Fruit fly (Drosophila melanogaster) whole organism, embryonic: Measurements from ENCODE around the gene Vps29.
A peak's percentile ranks its signal among the peaks of the same experiment; 100 is the strongest.

Experiments
- Ada2b ChIP-seq: fragments of 200-800 bp; sonication (Bioruptor generic); IDR thresholded peaks from 2 replicates; pipeline ENCODE4 v1.3.6; 2022; ENCODE audit warnings: missing biosample characterization, missing genetic modification characterization
- Aef1 ChIP-seq: fragments of 200-800 bp; sonication (Bioruptor generic); IDR thresholded peaks from 3 replicates; pipeline ENCODE4 v1.3.6; 2022; ENCODE audit warnings: missing biosample characterization, missing genetic modification characterization
- Atf6 ChIP-seq: fragments of 200-800 bp; sonication (Bioruptor generic); IDR thresholded peaks from 2 replicates; pipeline ENCODE4 v1.3.6; 2022; ENCODE audit warnings: missing biosample characterization, missing genetic modification characterization
- B-H2 ChIP-seq: fragments of 200-800 bp; sonication (Bioruptor generic); optimal IDR thresholded peaks from 2 replicates; lab custom pipeline; 2018; ENCODE audit warnings: missing biosample characterization, mild to moderate bottlenecking, missing genetic modification characterization
- CG1024 ChIP-seq: fragments of 200-800 bp; sonication (Bioruptor generic); IDR thresholded peaks from 2 replicates; pipeline ENCODE4 v1.3.6; 2022; ENCODE audit warnings: missing biosample characterization, missing genetic modification characterization
- CG11560 ChIP-seq: fragments of 200-800 bp; sonication (Bioruptor generic); IDR thresholded peaks from 3 replicates; pipeline ENCODE4 v1.3.6; 2022; ENCODE audit warnings: missing biosample characterization, missing genetic modification characterization
- CG12155 ChIP-seq: fragments of 200-800 bp; sonication (Bioruptor generic); optimal IDR thresholded peaks from 3 replicates; lab custom pipeline; 2016; ENCODE audit warnings: missing biosample characterization, missing genetic modification characterization
- CG12236 ChIP-seq: fragments of 200-800 bp; sonication (Bioruptor generic); optimal IDR thresholded peaks from 2 replicates; lab custom pipeline; 2016; ENCODE audit warnings: missing biosample characterization, missing genetic modification characterization
- CG13287 ChIP-seq: fragments of 200-800 bp; sonication (Bioruptor generic); IDR thresholded peaks from 2 replicates; pipeline ENCODE4 v1.3.6; 2022; ENCODE audit warnings: missing biosample characterization, missing genetic modification characterization; ENCODE audit not compliant: partially characterized antibody
- CG13296 ChIP-seq: fragments of 200-800 bp; sonication (Bioruptor generic); optimal IDR thresholded peaks from 3 replicates; lab custom pipeline; 2018; ENCODE audit warnings: missing biosample characterization, mild to moderate bottlenecking, missing genetic modification characterization
- CG14014 ChIP-seq: fragments of 200-800 bp; sonication (Bioruptor generic); IDR thresholded peaks from 2 replicates; pipeline ENCODE4 v1.3.6; 2022; ENCODE audit warnings: missing biosample characterization, missing genetic modification characterization
- CG15011 ChIP-seq: fragments of 200-800 bp; sonication (Bioruptor generic); optimal IDR thresholded peaks from 3 replicates; lab custom pipeline; 2018; ENCODE audit warnings: missing biosample characterization, mild to moderate bottlenecking, missing genetic modification characterization
- CG15696 ChIP-seq: fragments of 200-800 bp; sonication (Bioruptor generic); optimal IDR thresholded peaks from 2 replicates; lab custom pipeline; 2019; ENCODE audit warnings: missing biosample characterization, mild to moderate bottlenecking, missing genetic modification characterization, moderate library complexity
- CG17385 ChIP-seq: fragments of 200-800 bp; sonication (Bioruptor generic); optimal IDR thresholded peaks from 3 replicates; lab custom pipeline; 2018; ENCODE audit warnings: missing biosample characterization, mild to moderate bottlenecking, missing genetic modification characterization
- CG18764 ChIP-seq: fragments of 200-800 bp; sonication (Bioruptor generic); optimal IDR thresholded peaks from 3 replicates; lab custom pipeline; 2016; ENCODE audit warnings: missing biosample characterization, missing genetic modification characterization
- CG2129 ChIP-seq: fragments of 200-800 bp; sonication (Bioruptor generic); IDR thresholded peaks from 2 replicates; pipeline ENCODE4 v1.3.6; 2022; ENCODE audit warnings: missing biosample characterization, missing genetic modification characterization; ENCODE audit not compliant: partially characterized antibody
- CG2678 ChIP-seq: fragments of 200-800 bp; sonication (Bioruptor generic); optimal IDR thresholded peaks from 3 replicates; lab custom pipeline; 2019; ENCODE audit warnings: missing biosample characterization, mild to moderate bottlenecking, missing genetic modification characterization, moderate library complexity
- CG2889 ChIP-seq: fragments of 200-800 bp; sonication (Bioruptor generic); IDR thresholded peaks from 3 replicates; pipeline ENCODE4 v1.3.6; 2022; ENCODE audit warnings: missing biosample characterization, missing genetic modification characterization
- CG32532 ChIP-seq: fragments of 200-800 bp; sonication (Bioruptor generic); IDR thresholded peaks from 2 replicates; pipeline ENCODE4 v1.3.6; 2022; ENCODE audit warnings: missing biosample characterization, missing genetic modification characterization
- CG32772 ChIP-seq: fragments of 200-800 bp; sonication (Bioruptor generic); IDR thresholded peaks from 2 replicates; pipeline ENCODE4 v1.3.6; 2022; ENCODE audit warnings: missing biosample characterization, missing genetic modification characterization
- CG34422 ChIP-seq: fragments of 200-800 bp; sonication (Bioruptor generic); IDR thresholded peaks from 3 replicates; pipeline ENCODE4 v1.3.6; 2022; ENCODE audit warnings: missing biosample characterization, missing genetic modification characterization
- CG8478 ChIP-seq: fragments of >200 bp; optimal IDR thresholded peaks from 2 replicates; lab custom pipeline; 2018
- Dip2 ChIP-seq: fragments of 200-800 bp; sonication (Bioruptor generic); IDR thresholded peaks from 2 replicates; pipeline ENCODE4 v1.3.6; 2022; ENCODE audit warnings: missing biosample characterization, missing genetic modification characterization
- Doc2 ChIP-seq: fragments of 200-800 bp; sonication (Bioruptor generic); IDR thresholded peaks from 2 replicates; pipeline ENCODE4 v1.3.6; 2022; ENCODE audit warnings: missing biosample characterization, missing genetic modification characterization
- Drgx ChIP-seq: fragments of 200-800 bp; sonication (Bioruptor generic); IDR thresholded peaks from 2 replicates; pipeline ENCODE4 v1.3.6; 2022; ENCODE audit warnings: missing biosample characterization, missing genetic modification characterization
- HHEX ChIP-seq: fragments of 200-800 bp; sonication (Bioruptor generic); optimal IDR thresholded peaks from 3 replicates; lab custom pipeline; 2017; ENCODE audit warnings: missing biosample characterization, mild to moderate bottlenecking, missing genetic modification characterization, missing genetic modification reagents
- Hmr ChIP-seq: fragments of 200-800 bp; sonication (Bioruptor generic); optimal IDR thresholded peaks from 3 replicates; lab custom pipeline; 2017; ENCODE audit warnings: mild to moderate bottlenecking, missing biosample characterization, missing genetic modification reagents, missing genetic modification characterization
- Lim3 ChIP-seq: fragments of 200-800 bp; sonication (Bioruptor generic); IDR thresholded peaks from 2 replicates; pipeline ENCODE4 v1.3.6; 2022; ENCODE audit warnings: missing biosample characterization, missing genetic modification characterization
- Mad ChIP-seq: fragments of 200-800 bp; sonication (Bioruptor generic); optimal IDR thresholded peaks from 2 replicates; lab custom pipeline; 2016; ENCODE audit warnings: missing biosample characterization, missing genetic modification characterization
- Nf-YA ChIP-seq: fragments of 200-800 bp; sonication (Bioruptor generic); IDR thresholded peaks from 2 replicates; pipeline ENCODE4 v1.3.6; 2022; ENCODE audit warnings: missing biosample characterization, missing genetic modification characterization
- Ptx1 ChIP-seq: fragments of 200-800 bp; sonication (Bioruptor generic); IDR thresholded peaks from 2 replicates; pipeline ENCODE4 v1.3.6; 2022; ENCODE audit warnings: missing biosample characterization, missing genetic modification characterization
- Rfx ChIP-seq: fragments of 200-800 bp; sonication (Bioruptor generic); IDR thresholded peaks from 2 replicates; pipeline ENCODE4 v1.3.6; 2022; ENCODE audit warnings: missing biosample characterization, missing genetic modification characterization
- Sry-δ ChIP-seq: fragments of 200-800 bp; sonication (Bioruptor generic); optimal IDR thresholded peaks from 2 replicates; lab custom pipeline; 2016; ENCODE audit warnings: missing biosample characterization, missing genetic modification characterization
- Ssrp ChIP-seq: fragments of 200-800 bp; sonication (Bioruptor generic); optimal IDR thresholded peaks from 2 replicates; lab custom pipeline; 2018; ENCODE audit warnings: missing biosample characterization, mild to moderate bottlenecking, missing genetic modification characterization, moderate library complexity
- ac ChIP-seq: fragments of 200-800 bp; sonication (Bioruptor generic); optimal IDR thresholded peaks from 3 replicates; lab custom pipeline; 2017; ENCODE audit warnings: missing biosample characterization, mild to moderate bottlenecking, missing genetic modification characterization
- bigmax ChIP-seq: fragments of 200-800 bp; sonication (Bioruptor generic); optimal IDR thresholded peaks from 2 replicates; lab custom pipeline; 2018; ENCODE audit warnings: missing biosample characterization, mild to moderate bottlenecking, missing genetic modification characterization
- corto ChIP-seq: fragments of 200-800 bp; sonication (Bioruptor generic); optimal IDR thresholded peaks from 2 replicates; lab custom pipeline; 2016; ENCODE audit warnings: missing biosample characterization, mild to moderate bottlenecking, missing genetic modification characterization, moderate library complexity
- dmrt99B ChIP-seq: fragments of 200-800 bp; sonication (Bioruptor generic); optimal IDR thresholded peaks from 2 replicates; lab custom pipeline; 2018; ENCODE audit warnings: missing biosample characterization, mild to moderate bottlenecking, missing genetic modification characterization, moderate library complexity
- fru ChIP-seq: fragments of >200 bp; optimal IDR thresholded peaks from 2 replicates; lab custom pipeline; 2017
- grau ChIP-seq: fragments of 200-800 bp; optimal IDR thresholded peaks from 3 replicates; lab custom pipeline; 2019; ENCODE audit warnings: missing biosample characterization, mild to moderate bottlenecking, missing genetic modification characterization, moderate library complexity
- insv ChIP-seq, 2 experiments: fragments of 200-800 bp; sonication (Bioruptor generic); optimal IDR thresholded peaks; 3 replicates each; lab custom pipeline; 2016 to 2018; ENCODE audit warnings: missing biosample characterization in 2 of 2, missing genetic modification characterization in 2 of 2
- lov ChIP-seq, 2 experiments: fragments of 200-800 bp in 1 of 2; fragments of >200 bp in 1 of 2; sonication (Bioruptor generic) in 1 of 2; IDR thresholded peaks in 1 of 2; optimal IDR thresholded peaks in 1 of 2; 2 replicates in 1 of 2; 3 replicates in 1 of 2; pipeline versions ENCODE4 v1.3.6 to Lab custom; 2017 to 2022; ENCODE audit warnings: missing biosample characterization in 1 of 2, missing genetic modification characterization in 1 of 2
- mld ChIP-seq: fragments of 200-800 bp; sonication (Bioruptor generic); IDR thresholded peaks from 3 replicates; pipeline ENCODE4 v1.3.6; 2022; ENCODE audit warnings: missing biosample characterization, missing genetic modification characterization; ENCODE audit not compliant: partially characterized antibody
- repo ChIP-seq: fragments of 200-800 bp; sonication (Bioruptor generic); optimal IDR thresholded peaks from 2 replicates; lab custom pipeline; 2016; ENCODE audit warnings: missing biosample characterization, missing genetic modification characterization
- seq ChIP-seq: fragments of 200-800 bp; sonication (Bioruptor generic); IDR thresholded peaks from 2 replicates; pipeline ENCODE4 v1.3.6; 2022; ENCODE audit warnings: missing biosample characterization, missing genetic modification characterization
- ssp ChIP-seq: fragments of 200-800 bp; sonication (Bioruptor generic); IDR thresholded peaks from 2 replicates; pipeline ENCODE4 v1.3.6; 2022; ENCODE audit warnings: missing biosample characterization, missing genetic modification characterization
- trh ChIP-seq: fragments of 200-800 bp; sonication (Bioruptor generic); optimal IDR thresholded peaks from 2 replicates; lab custom pipeline; 2016; ENCODE audit warnings: missing biosample characterization, missing genetic modification characterization
- zf30C ChIP-seq: fragments of 200-800 bp; sonication (Bioruptor generic); optimal IDR thresholded peaks from 3 replicates; lab custom pipeline; 2018; ENCODE audit warnings: missing biosample characterization, mild to moderate bottlenecking, missing genetic modification characterization

The Vps29 gene

dm6 chr2L:1144371-1145360 lies 5.9 kb upstream of the Vps29 start (continued):
- TF ChIP-seq Lim3 (GFP tag; lab: Robert Waterston, UW), result no peak
- TF ChIP-seq Hmr (GFP tag; lab: Kevin White, UChicago), result peak; percentile 53
- TF ChIP-seq fru (lab: Kevin White, UChicago), result no peak
- no peak for TF ChIP-seq trh (GFP tag; lab: Kevin White, UChicago)
- 0 out of 2 replicates have a peak, but pooled peaks have one; percentile 30 for TF ChIP-seq Atf6
- 0 out of 2 replicates have a peak, but pooled peaks have one; percentile 12 for TF ChIP-seq CG32772 (GFP tag; lab: Robert Waterston, UW)
- TF ChIP-seq CG14014, result 0 out of 2 replicates have a peak, but pooled peaks have one; percentile 40
- TF ChIP-seq bigmax (GFP tag; lab: Kevin White, UChicago), result no peak
- peak; percentile 73 for TF ChIP-seq dmrt99B (tag; lab: Kevin White, UChicago)
- TF ChIP-seq CG15011 (GFP tag; lab: Kevin White, UChicago), result no peak
- TF ChIP-seq CG34422, result no peak
- no peak for TF ChIP-seq Sry-δ (GFP tag; lab: Kevin White, UChicago)
- no peak for TF ChIP-seq CG18764 (GFP tag; lab: Kevin White, UChicago)
- TF ChIP-seq CG8478 (lab: Kevin White, UChicago), result no peak
- no peak for TF ChIP-seq CG15696 (tag; lab: Kevin White, UChicago)
- TF ChIP-seq CG12236 (GFP tag; lab: Kevin White, UChicago), result no peak
- no peak for TF ChIP-seq repo (GFP tag; lab: Kevin White, UChicago)
- no peak for TF ChIP-seq CG13287 (GFP tag; lab: Robert Waterston, UW)
- no peak for TF ChIP-seq lov (optimal IDR thresholded peaks at IDR 0.05; lab: Kevin White, UChicago)
- TF ChIP-seq lov (GFP tag; IDR thresholded peaks at IDR 0.05; lab: Robert Waterston, UW), result no peak
- TF ChIP-seq Ada2b, result 0 out of 2 replicates have a peak, but pooled peaks have one; percentile 38
- TF ChIP-seq ac (GFP tag; lab: Kevin White, UChicago), result no peak
- no peak for TF ChIP-seq B-H2 (GFP tag; lab: Kevin White, UChicago)
- TF ChIP-seq CG13296 (GFP tag; lab: Kevin White, UChicago), result peak; percentile 42
- no peak for TF ChIP-seq CG2129 (GFP tag; lab: Robert Waterston, UW)
- no peak for TF ChIP-seq insv (GFP tag; optimal IDR thresholded peaks at IDR 0.05; lab: Kevin White, UChicago)
- TF ChIP-seq CG32532, result 0 out of 2 replicates have a peak, but pooled peaks have one; percentile 18
- TF ChIP-seq Ssrp (tag; lab: Kevin White, UChicago), result peak; percentile 42
- peak; percentile 64 for TF ChIP-seq CG17385
- TF ChIP-seq Doc2 (GFP tag; lab: Robert Waterston, UW), result no peak
- peak; percentile 43; the same call in 1 of the 2 replicates for TF ChIP-seq Drgx (GFP tag; lab: Robert Waterston, UW)
- TF ChIP-seq Rfx (GFP tag; lab: Robert Waterston, UW), result peak; percentile 23; the same call in 1 of the 2 replicates
- peak; percentile 81 for TF ChIP-seq corto (GFP tag; lab: Kevin White, UChicago)
- TF ChIP-seq mld (GFP tag; lab: Robert Waterston, UW), result no peak
- TF ChIP-seq HHEX (GFP tag; lab: Kevin White, UChicago), result peak; percentile 48
- no peak for TF ChIP-seq Mad (GFP tag; lab: Kevin White, UChicago)
- no peak for TF ChIP-seq ssp (GFP tag; lab: Robert Waterston, UW)
- 0 out of 2 replicates have a peak, but pooled peaks have one; percentile 5 for TF ChIP-seq CG1024 (GFP tag; lab: Robert Waterston, UW)
- TF ChIP-seq zf30C (GFP tag; lab: Kevin White, UChicago), result no peak
- TF ChIP-seq CG2678, result peak; percentile 81
- peak; percentile 71 for TF ChIP-seq grau (tag; lab: Kevin White, UChicago)
- TF ChIP-seq seq (GFP tag; lab: Robert Waterston, UW), result 0 out of 2 replicates have a peak, but pooled peaks have one; percentile 13
- peak; percentile 16; the same call in 1 of the 3 replicates for TF ChIP-seq Aef1 (GFP tag; lab: Robert Waterston, UW)
- no peak for TF ChIP-seq CG11560
- no peak for TF ChIP-seq Nf-YA (GFP tag; lab: Robert Waterston, UW)
- TF ChIP-seq CG12155, result peak; percentile 39
- TF ChIP-seq Dip2 (GFP tag; lab: Robert Waterston, UW), result no peak
- TF ChIP-seq Ptx1 (GFP tag; lab: Robert Waterston, UW), result peak; percentile 59
- TF ChIP-seq CG2889, result 0 out of 3 replicates have a peak, but pooled peaks have one; percentile 16
